Fruit fly (Drosophila melanogaster) whole organism, embryonic: ENCODE results near the gene Lip3.

Experiments
- Abd-B ChIP-seq: fragments of 200-800 bp; sonication (Bioruptor generic); optimal IDR thresholded peaks from 2 replicates; lab custom pipeline; 2018; ENCODE audit warnings: missing biosample characterization, mild to moderate bottlenecking, missing genetic modification characterization, moderate library complexity
- B-H1 ChIP-seq: fragments of 200-800 bp; sonication (Bioruptor generic); IDR thresholded peaks from 3 replicates; pipeline ENCODE4 v1.3.6; 2022; ENCODE audit warnings: missing biosample characterization, missing genetic modification characterization
- BEAF-32 ChIP-seq: fragments of 200-800 bp; sonication (Bioruptor generic); optimal IDR thresholded peaks from 3 replicates; lab custom pipeline; 2017; ENCODE audit warnings: missing biosample characterization, missing genetic modification characterization, mild to moderate bottlenecking, moderate library complexity, missing genetic modification reagents
- CG10147 ChIP-seq: fragments of 200-800 bp; sonication (Bioruptor generic); optimal IDR thresholded peaks from 2 replicates; lab custom pipeline; 2019; ENCODE audit warnings: missing biosample characterization, mild to moderate bottlenecking, missing genetic modification characterization, moderate library complexity
- CG1024 ChIP-seq: fragments of 200-800 bp; sonication (Bioruptor generic); IDR thresholded peaks from 2 replicates; pipeline ENCODE4 v1.3.6; 2022; ENCODE audit warnings: missing biosample characterization, missing genetic modification characterization
- CG11247 ChIP-seq: fragments of 200-800 bp; sonication (Bioruptor generic); IDR thresholded peaks from 2 replicates; pipeline ENCODE4 v1.3.6; 2022; ENCODE audit warnings: missing biosample characterization, missing genetic modification characterization
- CG12071 ChIP-seq: fragments of 200-800 bp; sonication (Bioruptor generic); optimal IDR thresholded peaks from 3 replicates; lab custom pipeline; 2018; ENCODE audit warnings: missing biosample characterization, mild to moderate bottlenecking, missing genetic modification characterization
- CG12219 ChIP-seq: fragments of 200-800 bp; sonication (Bioruptor generic); optimal IDR thresholded peaks from 3 replicates; lab custom pipeline; 2018; ENCODE audit warnings: missing biosample characterization, mild to moderate bottlenecking, missing genetic modification characterization
- CG12299 ChIP-seq: fragments of 200-800 bp; sonication (Bioruptor generic); optimal IDR thresholded peaks from 2 replicates; lab custom pipeline; 2018; ENCODE audit warnings: missing biosample characterization, mild to moderate bottlenecking, missing genetic modification characterization
- CG12942 ChIP-seq: fragments of 200-800 bp; sonication (Bioruptor generic); optimal IDR thresholded peaks from 3 replicates; lab custom pipeline; 2016; ENCODE audit warnings: missing biosample characterization, missing genetic modification characterization
- CG13775 ChIP-seq: fragments of 200-800 bp; sonication (Bioruptor generic); optimal IDR thresholded peaks from 3 replicates; lab custom pipeline; 2017; ENCODE audit warnings: missing biosample characterization, mild to moderate bottlenecking, missing genetic modification characterization
- CG14965 ChIP-seq: fragments of 200-800 bp; sonication (Bioruptor generic); optimal IDR thresholded peaks from 2 replicates; lab custom pipeline; 2016; ENCODE audit warnings: missing biosample characterization, missing genetic modification characterization, borderline replicate concordance
- CG15479 ChIP-seq: fragments of 200-800 bp; sonication (Bioruptor generic); optimal IDR thresholded peaks from 3 replicates; lab custom pipeline; 2019; ENCODE audit warnings: missing biosample characterization, mild to moderate bottlenecking, missing genetic modification characterization, moderate library complexity
- CG18619 ChIP-seq: fragments of 200-800 bp; sonication (Bioruptor generic); optimal IDR thresholded peaks from 3 replicates; lab custom pipeline; 2017; ENCODE audit warnings: missing biosample characterization, mild to moderate bottlenecking, missing genetic modification characterization
- CG30431 ChIP-seq: fragments of 200-800 bp; sonication (Bioruptor generic); optimal IDR thresholded peaks from 2 replicates; lab custom pipeline; 2017; ENCODE audit warnings: missing biosample characterization, missing genetic modification characterization
- CG34376 ChIP-seq: fragments of 200-800 bp; sonication (Bioruptor generic); optimal IDR thresholded peaks from 2 replicates; lab custom pipeline; 2018; ENCODE audit warnings: missing biosample characterization, mild to moderate bottlenecking, missing genetic modification characterization
- CG34422 ChIP-seq: fragments of 200-800 bp; sonication (Bioruptor generic); IDR thresholded peaks from 3 replicates; pipeline ENCODE4 v1.3.6; 2022; ENCODE audit warnings: missing biosample characterization, missing genetic modification characterization
- CG4328 ChIP-seq: fragments of 200-800 bp; sonication (Bioruptor generic); optimal IDR thresholded peaks from 3 replicates; lab custom pipeline; 2017; ENCODE audit warnings: missing biosample characterization, missing genetic modification reagents, missing genetic modification characterization
- CG7271 ChIP-seq: fragments of 200-800 bp; sonication (Bioruptor generic); optimal IDR thresholded peaks from 2 replicates; lab custom pipeline; 2018; ENCODE audit warnings: missing biosample characterization, mild to moderate bottlenecking, missing genetic modification characterization, moderate library complexity
- CG9932 ChIP-seq: fragments of 200-800 bp; sonication (Bioruptor generic); IDR thresholded peaks from 2 replicates; pipeline ENCODE4 v1.3.6; 2022; ENCODE audit warnings: missing biosample characterization, missing genetic modification characterization
- Chrac-16 ChIP-seq: fragments of 200-800 bp; sonication (Bioruptor generic); optimal IDR thresholded peaks from 3 replicates; lab custom pipeline; 2016; ENCODE audit warnings: missing biosample characterization, missing genetic modification characterization
- Dek ChIP-seq: fragments of 200-800 bp; sonication (Bioruptor generic); optimal IDR thresholded peaks from 3 replicates; lab custom pipeline; 2019; ENCODE audit warnings: missing biosample characterization, mild to moderate bottlenecking, missing genetic modification characterization, moderate library complexity
- Gsc ChIP-seq: fragments of 200-800 bp; sonication (Bioruptor generic); IDR thresholded peaks from 2 replicates; pipeline ENCODE4 v1.3.6; 2022; ENCODE audit warnings: missing biosample characterization, missing genetic modification characterization
- H2.0 ChIP-seq: fragments of 200-800 bp; sonication (Bioruptor generic); IDR thresholded peaks from 2 replicates; pipeline ENCODE4 v1.3.6; 2022; ENCODE audit warnings: missing biosample characterization, missing genetic modification characterization
- HLH54F ChIP-seq: fragments of 200-800 bp; sonication (Bioruptor generic); optimal IDR thresholded peaks from 3 replicates; lab custom pipeline; 2016; ENCODE audit warnings: missing biosample characterization, missing genetic modification characterization
- HmgZ ChIP-seq: fragments of 200-800 bp; sonication (Bioruptor generic); optimal IDR thresholded peaks from 2 replicates; lab custom pipeline; 2018; ENCODE audit warnings: missing biosample characterization, mild to moderate bottlenecking, missing genetic modification characterization
- Lpt ChIP-seq: fragments of >200 bp; optimal IDR thresholded peaks from 2 replicates; lab custom pipeline; 2018; ENCODE audit warnings: missing biosample characterization, missing genetic modification characterization
- MBD-R2 ChIP-seq: fragments of 200-800 bp; sonication (Bioruptor generic); IDR thresholded peaks from 2 replicates; pipeline ENCODE4 v1.3.6; 2022; ENCODE audit warnings: missing biosample characterization, missing genetic modification characterization
- Nf-YC ChIP-seq: fragments of 200-800 bp; optimal IDR thresholded peaks from 3 replicates; lab custom pipeline; 2019; ENCODE audit warnings: missing biosample characterization, mild to moderate bottlenecking, missing genetic modification characterization, moderate library complexity
- Rx ChIP-seq: fragments of 200-800 bp; sonication (Bioruptor generic); IDR thresholded peaks from 2 replicates; pipeline ENCODE4 v1.3.6; 2022; ENCODE audit warnings: missing biosample characterization, missing genetic modification characterization
- Scr ChIP-seq: fragments of 200-800 bp; sonication (Bioruptor generic); IDR thresholded peaks from 2 replicates; pipeline ENCODE4 v1.3.6; 2022; ENCODE audit warnings: missing biosample characterization, missing genetic modification characterization; ENCODE audit not compliant: partially characterized antibody
- Sox100B ChIP-seq: fragments of 200-800 bp; sonication (Bioruptor generic); optimal IDR thresholded peaks from 3 replicates; lab custom pipeline; 2018; ENCODE audit warnings: missing biosample characterization, mild to moderate bottlenecking, missing genetic modification characterization
- ara ChIP-seq: fragments of 200-800 bp; sonication (Bioruptor generic); IDR thresholded peaks from 2 replicates; pipeline ENCODE4 v1.3.6; 2022; ENCODE audit warnings: missing biosample characterization, missing genetic modification characterization
- ash1 ChIP-seq: fragments of 200-800 bp; sonication (Bioruptor generic); optimal IDR thresholded peaks from 2 replicates; lab custom pipeline; 2018; ENCODE audit warnings: missing biosample characterization, mild to moderate bottlenecking, missing genetic modification characterization
- br ChIP-seq: fragments of >200 bp; optimal IDR thresholded peaks from 2 replicates; lab custom pipeline; 2017
- caup ChIP-seq: fragments of 200-800 bp; sonication (Bioruptor generic); optimal IDR thresholded peaks from 3 replicates; lab custom pipeline; 2017; ENCODE audit warnings: missing biosample characterization, mild to moderate bottlenecking, missing genetic modification characterization, moderate library complexity; ENCODE audit not compliant: severe bottlenecking
- crol ChIP-seq: fragments of 200-800 bp; sonication (Bioruptor generic); IDR thresholded peaks from 2 replicates; pipeline ENCODE4 v1.3.6; 2022; ENCODE audit warnings: missing biosample characterization, missing genetic modification characterization
- dmrt11E ChIP-seq: fragments of 200-800 bp; sonication (Bioruptor generic); optimal IDR thresholded peaks from 3 replicates; lab custom pipeline; 2018; ENCODE audit warnings: missing biosample characterization, mild to moderate bottlenecking, missing genetic modification characterization, moderate library complexity
- gt ChIP-seq: fragments of 200-800 bp; sonication (Bioruptor generic); IDR thresholded peaks from 2 replicates; pipeline ENCODE4 v1.3.6; 2022; ENCODE audit warnings: missing biosample characterization, missing genetic modification characterization
- insv ChIP-seq, 2 experiments: fragments of 200-800 bp; sonication (Bioruptor generic); optimal IDR thresholded peaks; 3 replicates each; lab custom pipeline; 2016 to 2018; ENCODE audit warnings: missing biosample characterization in 2 of 2, missing genetic modification characterization in 2 of 2
- kay ChIP-seq: fragments of 200-800 bp; sonication (Bioruptor generic); optimal IDR thresholded peaks from 2 replicates; lab custom pipeline; 2016; ENCODE audit warnings: missing biosample characterization, missing genetic modification characterization
- ranshi ChIP-seq: fragments of 200-800 bp; sonication (Bioruptor generic); IDR thresholded peaks from 2 replicates; pipeline ENCODE4 v1.3.6; 2022; ENCODE audit warnings: missing biosample characterization, missing genetic modification characterization
- stwl ChIP-seq: fragments of 200-800 bp; sonication (Bioruptor generic); optimal IDR thresholded peaks from 3 replicates; lab custom pipeline; 2018; ENCODE audit warnings: missing biosample characterization, mild to moderate bottlenecking, missing genetic modification characterization, moderate library complexity
- tll ChIP-seq, 2 experiments: fragments of 200-800 bp in 1 of 2; fragments of >200 bp in 1 of 2; sonication (Bioruptor generic) in 1 of 2; optimal IDR thresholded peaks; 2 replicates each; lab custom pipeline; 2017 to 2019; ENCODE audit warnings: missing biosample characterization in 2 of 2, missing genetic modification characterization in 2 of 2, mild to moderate bottlenecking in 1 of 2, moderate library complexity in 1 of 2
- tna ChIP-seq: fragments of 200-800 bp; sonication (Bioruptor generic); IDR thresholded peaks from 2 replicates; pipeline ENCODE4 v1.3.6; 2022; ENCODE audit warnings: missing biosample characterization, missing genetic modification characterization; ENCODE audit not compliant: partially characterized antibody
- usp ChIP-seq: fragments of >200 bp; optimal IDR thresholded peaks from 2 replicates; lab custom pipeline; 2017; ENCODE audit warnings: missing biosample characterization, missing genetic modification characterization
- wor ChIP-seq: fragments of 200-800 bp; sonication (Bioruptor generic); IDR thresholded peaks from 2 replicates; pipeline ENCODE4 v1.3.6; 2022; ENCODE audit warnings: missing biosample characterization, missing genetic modification characterization
- zen2 ChIP-seq: fragments of 200-800 bp; sonication (Bioruptor generic); IDR thresholded peaks from 3 replicates; pipeline ENCODE4 v1.3.6; 2022; ENCODE audit warnings: missing biosample characterization, missing genetic modification characterization; ENCODE audit not compliant: partially characterized antibody

The Lip3 gene

DNA sequence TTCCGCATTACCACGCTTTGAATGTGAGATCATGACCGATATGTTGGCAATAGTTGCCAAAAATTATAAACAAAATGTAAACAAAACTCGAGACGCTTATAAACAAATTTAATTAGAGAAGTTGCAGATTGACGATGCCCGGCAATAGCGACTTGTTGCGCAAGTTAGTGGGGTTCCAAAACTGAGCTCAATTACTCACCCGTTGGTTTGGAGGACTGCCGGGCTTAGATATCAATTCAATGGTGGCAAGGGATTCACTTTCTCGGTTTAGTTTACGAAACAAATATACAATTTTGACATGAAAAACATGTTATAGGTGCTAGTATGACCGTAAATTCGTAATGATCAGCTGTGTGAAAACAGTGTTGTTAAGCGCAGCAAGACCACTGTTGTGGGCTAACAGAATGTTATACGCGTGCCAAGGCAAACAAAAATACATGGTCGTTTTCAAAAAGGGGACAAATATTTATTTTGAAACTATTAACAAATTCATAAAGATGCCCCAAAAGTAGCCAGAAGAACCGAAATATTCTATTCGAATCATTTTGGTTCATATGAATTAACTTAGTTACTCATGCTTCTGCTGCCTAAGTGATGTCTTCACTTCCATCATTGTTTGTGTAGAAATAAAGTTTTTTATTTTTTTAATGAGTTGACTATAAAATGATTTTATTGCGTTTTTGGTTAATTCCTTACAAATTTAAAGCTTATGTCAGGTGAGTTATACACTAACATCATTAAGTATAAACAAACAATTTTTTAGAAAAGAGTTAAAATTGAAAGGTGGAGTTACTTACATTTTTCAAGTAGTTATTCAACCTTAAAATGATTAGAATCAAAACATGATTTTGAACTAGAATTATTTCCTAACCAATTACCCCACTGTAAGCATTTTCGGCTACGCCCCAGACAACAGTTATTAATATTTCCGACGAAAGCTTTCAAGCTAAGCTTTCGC lies 4.9 kb downstream of the Lip3 start, which contains the start of gene Elp6 (continued):
- TF ChIP-seq Abd-B (GFP tag; lab: Kevin White, UChicago), result peak; percentile 13
- TF ChIP-seq tna (GFP tag; lab: Robert Waterston, UW), result no peak
- TF ChIP-seq CG34422 (GFP tag; lab: Robert Waterston, UW), result peak; percentile 61
- peak; percentile 81 for TF ChIP-seq Sox100B (GFP tag; lab: Kevin White, UChicago)
- peak; percentile 85 for TF ChIP-seq stwl (tag; lab: Kevin White, UChicago)
- no peak for TF ChIP-seq insv (GFP tag; optimal IDR thresholded peaks at IDR 0.05; lab: Kevin White, UChicago)
- 0 out of 2 replicates have a peak, but pooled peaks have one; percentile 25 for TF ChIP-seq Gsc (GFP tag; lab: Robert Waterston, UW)
- no peak for TF ChIP-seq CG15479
- peak; percentile 76 for TF ChIP-seq HLH54F
- TF ChIP-seq CG9932 (GFP tag; lab: Robert Waterston, UW), result peak; percentile 70
- no peak for TF ChIP-seq tll (GFP tag; optimal IDR thresholded peaks at IDR 0.05; lab: Kevin White, UChicago)
- peak; percentile 74 for TF ChIP-seq H2.0 (GFP tag; lab: Robert Waterston, UW)
- TF ChIP-seq CG4328 (GFP tag; lab: Kevin White, UChicago), result peak; percentile 24
- peak; percentile 19 for TF ChIP-seq CG12219 (GFP tag; lab: Kevin White, UChicago)
- TF ChIP-seq CG34376 (GFP tag; lab: Kevin White, UChicago), result peak; percentile 5
- TF ChIP-seq HmgZ (tag; lab: Kevin White, UChicago), result no peak
- TF ChIP-seq br (lab: Kevin White, UChicago), result no peak
- no peak for TF ChIP-seq CG7271
- TF ChIP-seq CG10147 (GFP tag; lab: Kevin White, UChicago), result peak; percentile 77
- TF ChIP-seq ara (GFP tag; lab: Robert Waterston, UW), result no peak
- no peak for TF ChIP-seq CG12299 (tag; lab: Kevin White, UChicago)
- TF ChIP-seq Dek (tag; lab: Kevin White, UChicago), result peak; percentile 60
- no peak for TF ChIP-seq Scr (GFP tag; lab: Robert Waterston, UW)
- TF ChIP-seq Nf-YC (tag; lab: Kevin White, UChicago), result peak; percentile 51
- TF ChIP-seq wor (GFP tag; lab: Robert Waterston, UW), result no peak
- TF ChIP-seq B-H1 (GFP tag; lab: Robert Waterston, UW), result peak; percentile 46; the same call in 2 of the 3 replicates
- no peak for TF ChIP-seq ash1
- no peak for TF ChIP-seq crol (GFP tag; lab: Robert Waterston, UW)
- peak; percentile 55 for TF ChIP-seq CG11247 (GFP tag; lab: Robert Waterston, UW)
- TF ChIP-seq CG18619 (GFP tag; lab: Kevin White, UChicago), result peak; percentile 81
- peak; percentile 32 for TF ChIP-seq CG12942 (GFP tag; lab: Kevin White, UChicago)
- TF ChIP-seq caup (GFP tag; lab: Kevin White, UChicago), result peak; percentile 71
- TF ChIP-seq CG14965 (GFP tag; lab: Kevin White, UChicago), result no peak
- peak; percentile 71 for TF ChIP-seq CG13775 (GFP tag; lab: Kevin White, UChicago)
- no peak for TF ChIP-seq dmrt11E
- peak; percentile 29 for TF ChIP-seq kay
- peak; percentile 4 for TF ChIP-seq CG30431 (GFP tag; lab: Kevin White, UChicago)
- TF ChIP-seq BEAF-32 (GFP tag; lab: Kevin White, UChicago), result no peak
- TF ChIP-seq Lpt (GFP tag; lab: Kevin White, UChicago), result no peak
- peak; percentile 57 for TF ChIP-seq Chrac-16 (GFP tag; lab: Kevin White, UChicago)
- no peak for TF ChIP-seq CG12071
- TF ChIP-seq ranshi (GFP tag; lab: Robert Waterston, UW), result peak; percentile 63; the same call in 1 of the 2 replicates
- no peak for TF ChIP-seq zen2 (GFP tag; lab: Robert Waterston, UW)
- TF ChIP-seq MBD-R2, result peak; percentile 60; the same call in 1 of the 2 replicates
- TF ChIP-seq Rx, result peak; percentile 48
- no peak for TF ChIP-seq usp (GFP tag; lab: Kevin White, UChicago)
- TF ChIP-seq CG1024 (GFP tag; lab: Robert Waterston, UW), result peak; percentile 52; the same call in 1 of the 2 replicates
- TF ChIP-seq gt (GFP tag; lab: Robert Waterston, UW), result no peak
